Fruit fly (Drosophila melanogaster) Kc167 (cell line): ENCODE data around the gene CG13002.

Experiments used
- Myc ChIP-seq: fragments of >200 bp; optimal IDR thresholded peaks from 2 replicates; lab custom pipeline; 2017; ENCODE audit warnings: missing external identifiers
- Sin3A ChIP-seq: fragments of >200 bp; optimal IDR thresholded peaks from 2 replicates; lab custom pipeline; 2018; ENCODE audit warnings: missing external identifiers
- insv ChIP-seq: fragments of >200 bp; optimal IDR thresholded peaks from 3 replicates; lab custom pipeline; 2018; ENCODE audit warnings: missing external identifiers
- psq ChIP-seq: fragments of >200 bp; optimal IDR thresholded peaks from 2 replicates; lab custom pipeline; 2017; ENCODE audit warnings: missing external identifiers
- ttk ChIP-seq: sonication (Bioruptor generic); optimal IDR thresholded peaks from 2 replicates; lab custom pipeline; 2017; ENCODE audit warnings: missing external identifiers

dm6 chrX:16900283-16900682 is 10.7 kb downstream of the CG13002 start:
- TF ChIP-seq psq (lab: Kevin White, UChicago): no peak
- no peak for TF ChIP-seq ttk (lab: Kevin White, UChicago)
- no peak for TF ChIP-seq Myc (lab: Kevin White, UChicago)
- no peak for TF ChIP-seq insv
- no peak for TF ChIP-seq Sin3A (lab: Kevin White, UChicago)
